Worm (Caenorhabditis elegans) whole organism, mixed stage, embryonic: ENCODE data around the gene Y46G5A.47.

Experiments
- ces-1 ChIP-seq: fragments of 150-350 bp; optimal IDR thresholded peaks from 2 replicates; lab custom pipeline; 2014; ENCODE audit warnings: missing biosample characterization, missing genetic modification reagents, missing genetic modification characterization
- elt-3 ChIP-seq: fragments of 150-350 bp; optimal IDR thresholded peaks from 2 replicates; lab custom pipeline; 2014; ENCODE audit warnings: missing biosample characterization, missing genetic modification characterization
- lin-13 ChIP-seq: fragments of 150-350 bp; optimal IDR thresholded peaks from 2 replicates; lab custom pipeline; 2014; ENCODE audit warnings: missing biosample characterization, missing genetic modification characterization
- lsy-2 ChIP-seq: fragments of 150-350 bp; optimal IDR thresholded peaks from 2 replicates; lab custom pipeline; 2014; ENCODE audit warnings: missing biosample characterization, missing genetic modification characterization
- mep-1 ChIP-seq: fragments of 150-350 bp; optimal IDR thresholded peaks from 2 replicates; lab custom pipeline; 2017; ENCODE audit warnings: missing biosample characterization, missing genetic modification reagents, missing genetic modification characterization, inconsistent platforms
- nhr-12 ChIP-seq: fragments of 150-350 bp; optimal IDR thresholded peaks from 2 replicates; lab custom pipeline; 2014; ENCODE audit warnings: missing biosample characterization, missing genetic modification characterization
- nhr-76 ChIP-seq: sonication (generic microtip); optimal IDR thresholded peaks from 2 replicates; lab custom pipeline; 2017; ENCODE audit warnings: missing biosample characterization, missing genetic modification characterization
- pha-4 ChIP-seq: fragments of 150-350 bp; optimal IDR thresholded peaks from 2 replicates; lab custom pipeline; 2018; ENCODE audit warnings: missing biosample characterization, missing genetic modification reagents, missing genetic modification characterization
- snpc-4 ChIP-seq: fragments of 150-350 bp; optimal IDR thresholded peaks from 2 replicates; lab custom pipeline; 2014; ENCODE audit warnings: missing biosample characterization, missing genetic modification characterization
- unc-39 ChIP-seq: fragments of 150-350 bp; optimal IDR thresholded peaks from 2 replicates; lab custom pipeline; 2014; ENCODE audit warnings: missing biosample characterization, missing genetic modification characterization
- unc-62 ChIP-seq: fragments of 150-350 bp; optimal IDR thresholded peaks from 2 replicates; lab custom pipeline; 2014; ENCODE audit warnings: missing biosample characterization, missing genetic modification reagents, missing genetic modification characterization

DNA sequence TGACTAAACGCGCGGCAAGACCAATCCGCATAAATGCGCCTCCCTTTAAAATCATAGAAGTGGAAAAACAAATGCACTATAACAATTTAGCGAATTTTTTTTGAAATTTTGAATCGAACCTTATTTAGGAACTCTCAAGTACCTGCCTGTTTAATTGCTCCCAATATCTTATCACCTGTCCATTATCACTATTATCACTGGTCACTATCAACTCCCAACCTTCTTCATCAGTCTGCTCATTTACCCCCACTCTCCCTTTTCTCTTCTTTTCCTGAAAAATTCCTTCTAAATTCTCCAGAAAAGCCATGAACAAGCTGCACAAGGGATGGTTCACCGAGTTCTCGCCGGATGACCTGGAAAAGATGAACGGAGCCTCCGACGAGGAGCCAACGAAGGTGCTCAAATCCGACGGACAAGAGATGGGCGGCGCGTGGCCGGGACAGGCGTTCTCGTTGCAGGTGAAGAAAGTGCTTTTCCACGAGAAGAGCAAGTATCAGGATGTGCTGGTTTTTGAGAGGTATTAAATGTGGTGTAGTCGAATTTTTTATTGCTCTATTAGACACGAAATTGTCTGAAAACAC, 1.6 kb upstream of the Y46G5A.47 start, which contains the start of gene spds-1:
- TF ChIP-seq unc-39 (tag; lab: Kevin White, UChicago): no peak
- TF ChIP-seq ces-1: no peak
- no peak for TF ChIP-seq nhr-76 (tag; lab: Kevin White, UChicago)
- TF ChIP-seq lin-13: no peak
- TF ChIP-seq lsy-2 (tag; lab: Kevin White, UChicago): no peak
- no peak for TF ChIP-seq snpc-4
- TF ChIP-seq unc-62 (GFP tag; lab: Kevin White, UChicago): no peak
- TF ChIP-seq nhr-12 (tag; lab: Kevin White, UChicago): no peak
- TF ChIP-seq pha-4 (tag; lab: Kevin White, UChicago): no peak
- no peak for TF ChIP-seq elt-3 (tag; lab: Kevin White, UChicago)
- TF ChIP-seq mep-1 (tag; lab: Kevin White, UChicago): no peak
